Fruit fly (Drosophila melanogaster) whole organism, embryonic: ENCODE results near the gene arm.

ENCODE experiments used
- Adf1 ChIP-seq: fragments of 200-800 bp; sonication (Bioruptor generic); IDR thresholded peaks from 2 replicates; pipeline ENCODE4 v1.3.6; 2022; ENCODE audit warnings: missing biosample characterization, missing genetic modification characterization
- CG11093 ChIP-seq: fragments of 200-800 bp; sonication (Bioruptor generic); IDR thresholded peaks from 3 replicates; pipeline ENCODE4 v1.3.6; 2022; ENCODE audit warnings: missing biosample characterization, missing genetic modification characterization
- CG13624 ChIP-seq: fragments of 200-800 bp; sonication (Bioruptor generic); optimal IDR thresholded peaks from 2 replicates; lab custom pipeline; 2016; ENCODE audit warnings: missing biosample characterization, missing genetic modification characterization
- CG14441 ChIP-seq: fragments of 200-800 bp; sonication (Bioruptor generic); IDR thresholded peaks from 2 replicates; pipeline ENCODE4 v1.3.6; 2022; ENCODE audit warnings: missing biosample characterization, missing genetic modification characterization
- CG15514 ChIP-seq: fragments of 200-800 bp; sonication (Bioruptor generic); optimal IDR thresholded peaks from 3 replicates; lab custom pipeline; 2017; ENCODE audit warnings: missing biosample characterization, missing genetic modification characterization, mild to moderate bottlenecking, moderate library complexity, missing genetic modification reagents
- CG15696 ChIP-seq: fragments of 200-800 bp; sonication (Bioruptor generic); optimal IDR thresholded peaks from 2 replicates; lab custom pipeline; 2019; ENCODE audit warnings: missing biosample characterization, mild to moderate bottlenecking, missing genetic modification characterization, moderate library complexity
- CG17568 ChIP-seq: fragments of 200-800 bp; sonication (Bioruptor generic); optimal IDR thresholded peaks from 2 replicates; lab custom pipeline; 2018; ENCODE audit warnings: missing biosample characterization, mild to moderate bottlenecking, missing genetic modification characterization, moderate library complexity
- CG1792 ChIP-seq: fragments of 200-800 bp; sonication (Bioruptor generic); optimal IDR thresholded peaks from 2 replicates; lab custom pipeline; 2016; ENCODE audit warnings: missing biosample characterization, missing genetic modification characterization
- CG2678 ChIP-seq: fragments of 200-800 bp; sonication (Bioruptor generic); optimal IDR thresholded peaks from 3 replicates; lab custom pipeline; 2019; ENCODE audit warnings: missing biosample characterization, mild to moderate bottlenecking, missing genetic modification characterization, moderate library complexity
- CG4617 ChIP-seq: fragments of 200-800 bp; sonication (Bioruptor generic); optimal IDR thresholded peaks from 3 replicates; lab custom pipeline; 2016; ENCODE audit warnings: missing biosample characterization, missing genetic modification characterization, borderline replicate concordance
- CG4730 ChIP-seq: fragments of 200-800 bp; sonication (Bioruptor generic); IDR thresholded peaks from 2 replicates; pipeline ENCODE4 v1.3.6; 2022; ENCODE audit warnings: missing biosample characterization, missing genetic modification characterization
- CG5180 ChIP-seq: fragments of 200-800 bp; sonication (Bioruptor generic); optimal IDR thresholded peaks from 3 replicates; lab custom pipeline; 2017; ENCODE audit warnings: missing biosample characterization, missing genetic modification characterization, mild to moderate bottlenecking, moderate library complexity, missing genetic modification reagents
- CG6683 ChIP-seq: fragments of 200-800 bp; sonication (Bioruptor generic); optimal IDR thresholded peaks from 2 replicates; lab custom pipeline; 2017; ENCODE audit warnings: missing biosample characterization, mild to moderate bottlenecking, missing genetic modification characterization, missing genetic modification reagents
- CG6854 ChIP-seq: fragments of 200-800 bp; sonication (Bioruptor generic); optimal IDR thresholded peaks from 3 replicates; lab custom pipeline; 2017; ENCODE audit warnings: missing biosample characterization, mild to moderate bottlenecking, missing genetic modification characterization
- CG7271 ChIP-seq: fragments of 200-800 bp; sonication (Bioruptor generic); optimal IDR thresholded peaks from 2 replicates; lab custom pipeline; 2018; ENCODE audit warnings: missing biosample characterization, mild to moderate bottlenecking, missing genetic modification characterization, moderate library complexity
- CG7786 ChIP-seq: fragments of 200-800 bp; sonication (Bioruptor generic); optimal IDR thresholded peaks from 2 replicates; lab custom pipeline; 2016; ENCODE audit warnings: missing biosample characterization, missing genetic modification characterization
- CG8478 ChIP-seq: fragments of >200 bp; optimal IDR thresholded peaks from 2 replicates; lab custom pipeline; 2018
- CG8944 ChIP-seq: fragments of 200-800 bp; sonication (Bioruptor generic); optimal IDR thresholded peaks from 3 replicates; lab custom pipeline; 2016; ENCODE audit warnings: missing biosample characterization, missing genetic modification characterization
- D19A ChIP-seq: fragments of 200-800 bp; optimal IDR thresholded peaks from 3 replicates; lab custom pipeline; 2019; ENCODE audit warnings: missing biosample characterization, mild to moderate bottlenecking, missing genetic modification characterization, moderate library complexity
- Dad ChIP-seq: fragments of 200-800 bp; sonication (Bioruptor generic); optimal IDR thresholded peaks from 3 replicates; lab custom pipeline; 2016; ENCODE audit warnings: missing biosample characterization, missing genetic modification characterization
- Dip2 ChIP-seq: fragments of 200-800 bp; sonication (Bioruptor generic); IDR thresholded peaks from 2 replicates; pipeline ENCODE4 v1.3.6; 2022; ENCODE audit warnings: missing biosample characterization, missing genetic modification characterization
- Dp ChIP-seq: fragments of 200-800 bp; sonication (Bioruptor generic); optimal IDR thresholded peaks from 2 replicates; lab custom pipeline; 2018; ENCODE audit warnings: missing biosample characterization, mild to moderate bottlenecking, missing genetic modification characterization, moderate library complexity
- Gug ChIP-seq: fragments of 200-800 bp; sonication (Bioruptor generic); IDR thresholded peaks from 4 replicates; pipeline ENCODE4 v1.3.6; 2022; ENCODE audit warnings: missing biosample characterization, missing genetic modification characterization
- HLH4C ChIP-seq: fragments of 200-800 bp; sonication (Bioruptor generic); IDR thresholded peaks from 3 replicates; pipeline ENCODE4 v1.3.6; 2022; ENCODE audit warnings: missing biosample characterization, missing genetic modification characterization; ENCODE audit not compliant: partially characterized antibody
- HmgZ ChIP-seq: fragments of 200-800 bp; sonication (Bioruptor generic); optimal IDR thresholded peaks from 2 replicates; lab custom pipeline; 2018; ENCODE audit warnings: missing biosample characterization, mild to moderate bottlenecking, missing genetic modification characterization
- Hmx ChIP-seq: fragments of 200-800 bp; sonication (Bioruptor generic); optimal IDR thresholded peaks from 2 replicates; lab custom pipeline; 2016; ENCODE audit warnings: missing biosample characterization, missing genetic modification characterization
- Kr ChIP-seq: fragments of 200-800 bp; sonication (Bioruptor generic); optimal IDR thresholded peaks from 2 replicates; lab custom pipeline; 2017; ENCODE audit warnings: missing biosample characterization, mild to moderate bottlenecking, missing genetic modification characterization
- Lpt ChIP-seq: fragments of >200 bp; optimal IDR thresholded peaks from 2 replicates; lab custom pipeline; 2018; ENCODE audit warnings: missing biosample characterization, missing genetic modification characterization
- Med ChIP-seq: fragments of 200-800 bp; sonication (Bioruptor generic); peaks from one replicate; lab custom pipeline; 2016; ENCODE audit warnings: missing biosample characterization, missing genetic modification characterization, mild to moderate bottlenecking, inconsistent platforms, moderate library complexity
- Pdp1 ChIP-seq, 2 experiments: fragments of 200-800 bp; sonication (Bioruptor generic); optimal IDR thresholded peaks; 3 replicates each; lab custom pipeline; 2016; ENCODE audit warnings: missing biosample characterization in 2 of 2, missing genetic modification characterization in 2 of 2, mild to moderate bottlenecking in 1 of 2, moderate library complexity in 1 of 2
- Sry-β ChIP-seq: fragments of 200-800 bp; sonication (Bioruptor generic); optimal IDR thresholded peaks from 2 replicates; lab custom pipeline; 2018; ENCODE audit warnings: missing biosample characterization, mild to moderate bottlenecking, missing genetic modification characterization, moderate library complexity
- Trl ChIP-seq, 3 experiments: fragments of >200 bp in 2 of 3; fragments of 200-800 bp in 1 of 3; sonication (Bioruptor generic) in 1 of 3; optimal IDR thresholded peaks; 2 replicates in 1 of 3; 3 replicates in 2 of 3; lab custom pipeline; 2016 to 2017; ENCODE audit warnings: missing biosample characterization in 1 of 3, missing genetic modification characterization in 1 of 3
- Usf ChIP-seq: fragments of 200-800 bp; sonication (Bioruptor generic); optimal IDR thresholded peaks from 2 replicates; lab custom pipeline; 2017; ENCODE audit warnings: missing genotype, missing biosample characterization, missing genetic modification characterization
- chm ChIP-seq: fragments of 200-800 bp; sonication (Bioruptor generic); IDR thresholded peaks from 2 replicates; pipeline ENCODE4 v1.3.6; 2022; ENCODE audit warnings: missing biosample characterization, missing genetic modification characterization
- dan ChIP-seq: fragments of 200-800 bp; sonication (Bioruptor generic); IDR thresholded peaks from 2 replicates; pipeline ENCODE4 v1.3.6; 2022; ENCODE audit warnings: missing biosample characterization, missing genetic modification characterization
- dati ChIP-seq: fragments of 200-800 bp; sonication (Bioruptor generic); IDR thresholded peaks from 2 replicates; pipeline ENCODE4 v1.3.6; 2022; ENCODE audit warnings: missing biosample characterization, missing genetic modification characterization
- dysf ChIP-seq: fragments of 200-800 bp; sonication (Bioruptor generic); IDR thresholded peaks from 3 replicates; pipeline ENCODE4 v1.3.6; 2022; ENCODE audit warnings: missing biosample characterization, missing genetic modification characterization
- eve ChIP-seq, 2 experiments: fragments of >200 bp; optimal IDR thresholded peaks; 2 replicates each; lab custom pipeline; 2017; ENCODE audit warnings: missing biosample characterization in 2 of 2, missing genetic modification characterization in 2 of 2
- fd102C ChIP-seq: fragments of 200-800 bp; sonication (Bioruptor generic); optimal IDR thresholded peaks from 2 replicates; lab custom pipeline; 2018; ENCODE audit warnings: missing biosample characterization, mild to moderate bottlenecking, missing genetic modification characterization, moderate library complexity
- fd96Cb ChIP-seq: fragments of 200-800 bp; sonication (Bioruptor generic); optimal IDR thresholded peaks from 2 replicates; lab custom pipeline; 2018; ENCODE audit warnings: missing biosample characterization, mild to moderate bottlenecking, missing genetic modification characterization, moderate library complexity
- gce ChIP-seq: fragments of 200-800 bp; sonication (Bioruptor generic); IDR thresholded peaks from 3 replicates; pipeline ENCODE4 v1.3.6; 2022; ENCODE audit warnings: missing biosample characterization, missing genetic modification characterization
- lola ChIP-seq, 3 experiments: fragments of >200 bp in 2 of 3; fragments of 200-800 bp in 1 of 3; sonication (Bioruptor generic) in 1 of 3; optimal IDR thresholded peaks; 2 replicates each; lab custom pipeline; 2017 to 2019; ENCODE audit warnings: missing biosample characterization in 3 of 3, missing genetic modification characterization in 3 of 3, mild to moderate bottlenecking in 1 of 3, moderate library complexity in 1 of 3
- luna ChIP-seq: fragments of 200-800 bp; sonication (Bioruptor generic); optimal IDR thresholded peaks from 2 replicates; lab custom pipeline; 2016; ENCODE audit warnings: missing biosample characterization, missing genetic modification characterization
- pzg ChIP-seq: fragments of 200-800 bp; sonication (Bioruptor generic); optimal IDR thresholded peaks from 3 replicates; lab custom pipeline; 2018; ENCODE audit warnings: missing biosample characterization, mild to moderate bottlenecking, missing genetic modification characterization, moderate library complexity
- run ChIP-seq: fragments of 200-800 bp; sonication (Bioruptor generic); optimal IDR thresholded peaks from 3 replicates; lab custom pipeline; 2018; ENCODE audit warnings: missing biosample characterization, mild to moderate bottlenecking, missing genetic modification characterization
- sima ChIP-seq: fragments of 200-800 bp; sonication (Bioruptor generic); optimal IDR thresholded peaks from 2 replicates; lab custom pipeline; 2016; ENCODE audit warnings: missing biosample characterization, missing genetic modification characterization
- slou ChIP-seq: fragments of 200-800 bp; sonication (Bioruptor generic); optimal IDR thresholded peaks from 3 replicates; lab custom pipeline; 2016; ENCODE audit warnings: missing biosample characterization, missing genetic modification characterization
- sqz ChIP-seq: fragments of 200-800 bp; sonication (Bioruptor generic); optimal IDR thresholded peaks from 3 replicates; lab custom pipeline; 2018; ENCODE audit warnings: missing biosample characterization, mild to moderate bottlenecking, missing genetic modification characterization
- tll ChIP-seq, 2 experiments: fragments of 200-800 bp in 1 of 2; fragments of >200 bp in 1 of 2; sonication (Bioruptor generic) in 1 of 2; optimal IDR thresholded peaks; 2 replicates each; lab custom pipeline; 2017 to 2019; ENCODE audit warnings: missing biosample characterization in 2 of 2, missing genetic modification characterization in 2 of 2, mild to moderate bottlenecking in 1 of 2, moderate library complexity in 1 of 2
- vfl ChIP-seq: fragments of 200-800 bp; sonication (Bioruptor generic); optimal IDR thresholded peaks from 2 replicates; lab custom pipeline; 2016; ENCODE audit warnings: missing biosample characterization, missing genetic modification characterization

arm gene

dm6 chrX:1948508-1949065 is 48.1 kb upstream of the arm start (continued):
- TF ChIP-seq fd102C, result no peak
- no peak for TF ChIP-seq chm (GFP tag; lab: Robert Waterston, UW)
- TF ChIP-seq CG14441 (GFP tag; lab: Robert Waterston, UW), result 0 out of 2 replicates have a peak, but pooled peaks have one; percentile 17
- no peak for TF ChIP-seq CG4617 (GFP tag; lab: Kevin White, UChicago)
- no peak for TF ChIP-seq eve (GFP tag; optimal IDR thresholded peaks at IDR 0.05; lab: Kevin White, UChicago)
- TF ChIP-seq CG7786 (GFP tag; lab: Kevin White, UChicago), result peak; percentile 54
- TF ChIP-seq CG2678 (tag; lab: Kevin White, UChicago), result peak; percentile 78
- TF ChIP-seq Hmx (GFP tag; lab: Kevin White, UChicago), result peak; percentile 6
- TF ChIP-seq HLH4C (GFP tag; lab: Robert Waterston, UW), result no peak
- TF ChIP-seq pzg (GFP tag; lab: Kevin White, UChicago), result no peak
- TF ChIP-seq dati, result no peak
- no peak for TF ChIP-seq dan
- TF ChIP-seq gce, result no peak
- no peak for TF ChIP-seq sima (GFP tag; lab: Kevin White, UChicago)
- TF ChIP-seq lola (GFP tag; optimal IDR thresholded peaks at IDR 0.05; lab: Kevin White, UChicago), result no peak
- no peak for TF ChIP-seq CG5180 (GFP tag; lab: Kevin White, UChicago)
- TF ChIP-seq CG17568 (GFP tag; lab: Kevin White, UChicago), result no peak
- TF ChIP-seq dysf (GFP tag; lab: Robert Waterston, UW), result peak; percentile 57; the same call in 1 of the 3 replicates
- TF ChIP-seq vfl (GFP tag; lab: Kevin White, UChicago), result peak; percentile 37
- TF ChIP-seq Dad, result no peak
- TF ChIP-seq CG1792 (GFP tag; lab: Kevin White, UChicago), result no peak
- TF ChIP-seq Sry-β (GFP tag; lab: Kevin White, UChicago), result no peak
- no peak for TF ChIP-seq CG8478
- TF ChIP-seq Pdp1 (GFP tag; optimal IDR thresholded peaks at IDR 0.05; lab: Kevin White, UChicago), result no peak
- peak; percentile 38; the same call in 1 of the 4 replicates for TF ChIP-seq Gug (GFP tag; lab: Robert Waterston, UW)
- TF ChIP-seq D19A, result no peak
- no peak for TF ChIP-seq run (tag; lab: Kevin White, UChicago)
- TF ChIP-seq CG4730 (GFP tag; lab: Robert Waterston, UW), result no peak
- no peak for TF ChIP-seq luna (GFP tag; lab: Kevin White, UChicago)
- TF ChIP-seq HmgZ, result peak; percentile 61
- no peak for TF ChIP-seq Kr (GFP tag; lab: Kevin White, UChicago)
- TF ChIP-seq fd96Cb (tag; lab: Kevin White, UChicago), result peak; percentile 9
- peak; percentile 32 for TF ChIP-seq CG13624 (GFP tag; lab: Kevin White, UChicago)
- no peak for TF ChIP-seq CG7271
- no peak for TF ChIP-seq CG15696 (tag; lab: Kevin White, UChicago)
- TF ChIP-seq CG8944 (GFP tag; lab: Kevin White, UChicago), result no peak
- no peak for TF ChIP-seq CG11093
- TF ChIP-seq tll (GFP tag; optimal IDR thresholded peaks at IDR 0.05; lab: Kevin White, UChicago), result no peak
- peak; percentile 85 for TF ChIP-seq Med
- TF ChIP-seq Usf (GFP tag; lab: Kevin White, UChicago), result peak; percentile 77
- no peak for TF ChIP-seq Dip2 (GFP tag; lab: Robert Waterston, UW)
- TF ChIP-seq Dp, result no peak
- peak in 1 of 2 experiments; percentile 8 for TF ChIP-seq Trl (optimal IDR thresholded peaks at IDR 0.05; lab: Kevin White, UChicago)
- TF ChIP-seq Trl (GFP tag; optimal IDR thresholded peaks at IDR 0.05; lab: Kevin White, UChicago), result no peak
- no peak for TF ChIP-seq CG6854 (GFP tag; lab: Kevin White, UChicago)
- TF ChIP-seq slou, result no peak
- no peak for TF ChIP-seq Lpt (GFP tag; lab: Kevin White, UChicago)
- TF ChIP-seq CG6683 (GFP tag; lab: Kevin White, UChicago), result peak; percentile 16
- peak; percentile 59 for TF ChIP-seq CG15514
- no peak for TF ChIP-seq Adf1 (GFP tag; lab: Robert Waterston, UW)
- TF ChIP-seq sqz (GFP tag; lab: Kevin White, UChicago), result no peak
